Worm (Caenorhabditis elegans): ENCODE data around the gene clec-250.

clec-250 gene

DNA sequence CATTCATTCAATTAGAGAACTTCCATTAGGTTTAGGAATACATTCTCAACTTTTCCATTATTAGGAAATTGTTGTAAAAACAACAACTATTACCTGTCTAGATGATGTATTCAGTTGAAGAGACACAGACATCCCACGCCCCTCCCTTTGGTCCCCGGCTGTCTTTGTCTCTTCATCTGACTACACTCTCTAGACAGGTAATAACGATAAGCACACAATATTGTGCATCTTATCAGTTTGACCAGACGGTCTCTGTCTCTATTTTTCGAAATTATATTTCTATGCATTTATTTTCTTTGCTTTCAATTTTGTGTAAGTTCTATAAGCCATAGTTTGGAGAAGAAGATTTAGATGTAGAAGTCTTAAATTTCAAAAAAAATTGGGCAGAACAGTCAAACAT is 40.7 kb downstream of the clec-250 start, which contains the start of gene Y69H2.9:
Y69H2.9 (plus strand) TSS at position 233 of the 400 bp plus-strand sequence.
- no peak for TF ChIP-seq dao-5 (tag; optimal IDR thresholded peaks at IDR 0.05)
- no peak for TF ChIP-seq W03F9.2 (tag; optimal IDR thresholded peaks at IDR 0.05)
- TF ChIP-seq him-1 (tag; optimal IDR thresholded peaks at IDR 0.05), result no peak

DNA sequence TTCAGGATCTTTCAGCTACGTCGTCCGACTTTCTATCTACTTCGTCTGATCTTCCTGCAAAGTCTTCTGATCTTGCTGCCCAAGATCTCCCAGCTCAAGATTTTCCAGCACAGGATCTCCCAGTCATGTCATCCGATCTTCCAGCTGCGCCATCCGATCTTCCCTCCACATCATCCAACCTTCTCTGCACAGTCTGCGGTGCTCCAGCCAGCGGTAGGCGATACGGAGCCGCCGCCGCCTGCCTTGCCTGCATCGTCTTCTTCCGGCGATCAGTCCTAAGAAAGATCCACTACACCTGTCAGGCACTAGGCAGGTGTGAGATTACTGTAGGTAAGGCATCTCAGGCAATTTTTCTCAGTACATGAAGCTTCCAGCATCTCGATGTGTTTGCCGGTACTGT is 42.7 kb downstream of the clec-250 start, which contains the start of gene nhr-241:
nhr-241 (plus strand) TSS at position 126 of the 400 bp plus-strand sequence.
- no peak for TF ChIP-seq W03F9.2 (tag; optimal IDR thresholded peaks at IDR 0.05)
- no peak for TF ChIP-seq dao-5 (tag; optimal IDR thresholded peaks at IDR 0.05)
- no peak for TF ChIP-seq him-1 (tag; optimal IDR thresholded peaks at IDR 0.05)

DNA sequence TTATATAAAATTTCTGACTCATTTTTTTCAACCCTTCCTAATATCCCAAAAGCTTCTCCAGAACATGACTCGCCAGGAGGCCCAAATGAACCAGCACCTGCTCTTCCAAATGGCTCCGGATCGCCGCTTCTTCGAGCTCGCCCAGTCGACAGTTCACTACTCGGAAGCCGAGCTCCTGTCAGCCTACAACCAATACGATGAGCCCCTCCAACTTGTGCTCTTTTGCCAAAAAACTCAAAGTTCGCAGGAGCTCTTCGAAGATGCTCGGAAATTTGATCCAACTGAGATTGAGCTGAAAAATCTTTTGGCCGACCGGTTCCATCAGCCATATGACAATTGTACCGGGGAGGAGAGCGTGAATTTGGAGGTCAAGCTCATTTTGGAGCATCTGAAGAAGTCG is 46.5 kb downstream of the clec-250 start:
- no peak for TF ChIP-seq him-1 (tag; optimal IDR thresholded peaks at IDR 0.05)
- TF ChIP-seq dao-5 (tag; optimal IDR thresholded peaks at IDR 0.05), result no peak
- TF ChIP-seq W03F9.2 (tag; optimal IDR thresholded peaks at IDR 0.05), result no peak

DNA sequence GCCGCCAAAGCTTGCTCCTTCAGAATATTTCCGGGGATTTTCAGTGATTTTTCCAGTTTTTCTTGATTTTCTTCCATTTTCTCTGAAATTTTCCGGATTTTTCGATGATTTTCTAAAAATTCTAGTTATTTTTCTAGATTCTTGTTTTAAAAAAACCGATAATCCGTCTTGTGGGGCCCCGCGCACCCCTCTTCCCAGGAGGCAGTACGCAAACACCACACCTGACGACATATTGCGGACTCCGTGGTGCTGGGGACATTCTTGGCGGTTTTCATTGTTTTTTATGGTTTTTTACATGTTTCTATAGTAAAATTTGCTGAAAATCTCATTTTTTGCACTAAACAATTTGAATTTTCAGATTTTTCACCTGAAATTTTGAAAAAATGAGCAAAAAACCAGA is 52.3 kb downstream of the clec-250 start, which contains the start of the genes ubc-19 and Y69H2.7:
ubc-19 (minus strand) TSS at position 82 of the 400 bp plus-strand sequence.
Y69H2.7 (plus strand) TSS at position 309 of the 400 bp plus-strand sequence.
- TF ChIP-seq dao-5 (tag; optimal IDR thresholded peaks at IDR 0.05), result no peak
- no peak for TF ChIP-seq him-1 (tag; optimal IDR thresholded peaks at IDR 0.05)
- no peak for TF ChIP-seq W03F9.2 (tag; optimal IDR thresholded peaks at IDR 0.05)
